Worm (Caenorhabditis elegans): Measurements from ENCODE around the gene dgk-4.

DNA sequence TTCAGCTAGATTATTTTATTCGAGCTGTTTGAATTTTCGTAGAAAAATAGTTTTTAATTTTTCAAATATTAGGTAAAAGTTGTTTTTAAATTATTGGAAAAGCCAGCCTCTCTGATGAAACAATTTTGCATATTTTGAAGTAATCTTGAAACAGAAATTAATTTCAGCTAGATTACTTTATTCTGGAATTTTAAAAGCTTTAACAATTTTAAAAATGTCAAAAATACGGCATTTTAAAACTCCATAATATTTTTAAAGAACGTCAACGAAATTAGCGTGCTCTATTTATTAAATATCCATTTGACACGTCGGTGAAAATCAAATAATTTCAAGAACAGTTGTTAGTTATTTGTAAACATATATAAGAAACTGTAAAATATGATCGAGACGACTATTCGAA is 28.3 kb upstream of the dgk-4 start, which contains the start of gene Y59H11AR.10:
- TF ChIP-seq fos-1 (tag; optimal IDR thresholded peaks at IDR 0.05), result no peak
- no peak for TF ChIP-seq elt-3 (tag; optimal IDR thresholded peaks at IDR 0.05)
- no peak for TF ChIP-seq snpc-4 (tag; optimal IDR thresholded peaks at IDR 0.05)
- TF ChIP-seq ZK546.5 (tag; optimal IDR thresholded peaks at IDR 0.05), result no peak
- no peak for TF ChIP-seq egl-27 (tag; optimal IDR thresholded peaks at IDR 0.05)
- no peak for TF ChIP-seq sma-3 (GFP tag; optimal IDR thresholded peaks at IDR 0.05)
- no peak for TF ChIP-seq nhr-77 (tag; optimal IDR thresholded peaks at IDR 0.05)
- no peak for TF ChIP-seq aly-2 (tag; optimal IDR thresholded peaks at IDR 0.05)
- TF ChIP-seq lin-13 (GFP tag; optimal IDR thresholded peaks at IDR 0.05), result no peak
- no peak for TF ChIP-seq lin-39 (tag; optimal IDR thresholded peaks at IDR 0.05)
- TF ChIP-seq mdl-1 (tag; optimal IDR thresholded peaks at IDR 0.05), result no peak
- no peak for TF ChIP-seq alr-1 (tag; optimal IDR thresholded peaks at IDR 0.05)
- TF ChIP-seq ceh-82 (tag; optimal IDR thresholded peaks at IDR 0.05), result no peak
